Worm (Caenorhabditis elegans) whole organism, L3 larva: Measurements from ENCODE around the gene srab-1.

ENCODE experiments used
- R02D3.7 ChIP-seq: fragments of 150-350 bp; optimal IDR thresholded peaks from 2 replicates; lab custom pipeline; 2014; ENCODE audit warnings: missing biosample characterization, missing genetic modification characterization
- ZK546.5 ChIP-seq: sonication (generic microtip); optimal IDR thresholded peaks from 2 replicates; lab custom pipeline; 2017; ENCODE audit warnings: missing biosample characterization, missing genetic modification characterization
- aly-2 ChIP-seq: fragments of 150-350 bp; optimal IDR thresholded peaks from 2 replicates; lab custom pipeline; 2014; ENCODE audit warnings: missing biosample characterization, missing genetic modification characterization
- ama-1 ChIP-seq: fragments of 150-350 bp; optimal IDR thresholded peaks from 2 replicates; lab custom pipeline; 2018
- ceh-16 ChIP-seq: sonication (generic microtip); optimal IDR thresholded peaks from 2 replicates; lab custom pipeline; 2017; ENCODE audit warnings: missing biosample characterization, missing genetic modification characterization
- ceh-28 ChIP-seq: fragments of 150-350 bp; optimal IDR thresholded peaks from 2 replicates; lab custom pipeline; 2014; ENCODE audit warnings: missing biosample characterization, missing genetic modification reagents, missing genetic modification characterization
- ceh-9 ChIP-seq: sonication (generic microtip); optimal IDR thresholded peaks from 2 replicates; lab custom pipeline; 2018; ENCODE audit warnings: missing biosample characterization, missing genetic modification characterization
- daf-12 ChIP-seq: fragments of 150-350 bp; optimal IDR thresholded peaks from 2 replicates; lab custom pipeline; 2014; ENCODE audit warnings: missing biosample characterization, missing genetic modification reagents, missing genetic modification characterization
- egl-5 ChIP-seq: fragments of 150-350 bp; optimal IDR thresholded peaks from 2 replicates; lab custom pipeline; 2017; ENCODE audit warnings: missing biosample characterization, missing genetic modification reagents, missing genetic modification characterization, inconsistent platforms
- elt-1 ChIP-seq: fragments of 150-350 bp; optimal IDR thresholded peaks from 2 replicates; lab custom pipeline; 2014; ENCODE audit warnings: missing biosample characterization, missing genetic modification characterization
- elt-2 ChIP-seq: sonication (generic microtip); optimal IDR thresholded peaks from 2 replicates; lab custom pipeline; 2016; ENCODE audit warnings: missing genetic modification reagents, mild to moderate bottlenecking, missing genetic modification characterization, missing compliant biosample characterization
- fkh-10 ChIP-seq: sonication (generic microtip); optimal IDR thresholded peaks from 2 replicates; lab custom pipeline; 2017; ENCODE audit warnings: missing biosample characterization, missing genetic modification reagents, missing genetic modification characterization
- fkh-2 ChIP-seq: fragments of 150-350 bp; optimal IDR thresholded peaks from 2 replicates; lab custom pipeline; 2014; ENCODE audit warnings: missing biosample characterization, missing genetic modification reagents, missing genetic modification characterization
- hmg-11 ChIP-seq: sonication (generic microtip); optimal IDR thresholded peaks from 2 replicates; lab custom pipeline; 2016; ENCODE audit warnings: missing genetic modification characterization, missing compliant biosample characterization
- lin-15B ChIP-seq: fragments of 150-350 bp; optimal IDR thresholded peaks from 2 replicates; lab custom pipeline; 2014; ENCODE audit warnings: missing biosample characterization, missing genetic modification characterization
- lin-39 ChIP-seq: fragments of 150-350 bp; optimal IDR thresholded peaks from 2 replicates; lab custom pipeline; 2018; ENCODE audit warnings: missing biosample characterization, missing genetic modification reagents, missing genetic modification characterization
- mdl-1 ChIP-seq: fragments of 150-350 bp; optimal IDR thresholded peaks from 2 replicates; lab custom pipeline; 2014; ENCODE audit warnings: missing biosample characterization, missing genetic modification characterization
- nfya-1 ChIP-seq: sonication (generic microtip); optimal IDR thresholded peaks from 2 replicates; lab custom pipeline; 2017; ENCODE audit warnings: missing genetic modification characterization, mild to moderate bottlenecking, missing compliant biosample characterization, antibody characterized with exemption, moderate library complexity; ENCODE audit not compliant: insufficient read depth
- nhr-25 ChIP-seq: sonication (generic microtip); optimal IDR thresholded peaks from 2 replicates; lab custom pipeline; 2017; ENCODE audit warnings: missing biosample characterization, missing genetic modification characterization
- nhr-67 ChIP-seq: fragments of 150-350 bp; optimal IDR thresholded peaks from 2 replicates; lab custom pipeline; 2014; ENCODE audit warnings: missing biosample characterization, missing genetic modification characterization
- nhr-76 ChIP-seq: fragments of 150-350 bp; sonication (generic microtip); optimal IDR thresholded peaks from 5 replicates; lab custom pipeline; 2014; ENCODE audit warnings: missing biosample characterization, missing genetic modification characterization
- pha-4 ChIP-seq: fragments of 150-350 bp; optimal IDR thresholded peaks from 2 replicates; lab custom pipeline; 2014; ENCODE audit warnings: missing biosample characterization, missing genetic modification reagents, missing genetic modification characterization
- pqm-1 ChIP-seq: fragments of 150-350 bp; optimal IDR thresholded peaks from 2 replicates; lab custom pipeline; 2017; ENCODE audit warnings: missing biosample characterization, missing genetic modification characterization, inconsistent platforms
- sea-2 ChIP-seq: fragments of 150-350 bp; sonication (generic microtip); optimal IDR thresholded peaks from 4 replicates; lab custom pipeline; 2014; ENCODE audit warnings: missing biosample characterization, missing genetic modification reagents, missing genetic modification characterization
- skn-1 ChIP-seq: fragments of 150-350 bp; optimal IDR thresholded peaks from 2 replicates; lab custom pipeline; 2014; ENCODE audit warnings: missing biosample characterization, missing genetic modification characterization
- snpc-4 ChIP-seq: fragments of 150-350 bp; optimal IDR thresholded peaks from 2 replicates; lab custom pipeline; 2014; ENCODE audit warnings: missing biosample characterization, missing genetic modification characterization
- unc-39 ChIP-seq: sonication (generic microtip); optimal IDR thresholded peaks from 4 replicates; lab custom pipeline; 2017; ENCODE audit warnings: missing biosample characterization, missing genetic modification characterization
- unc-62 ChIP-seq: fragments of 150-350 bp; sonication (generic microtip); optimal IDR thresholded peaks from 4 replicates; lab custom pipeline; 2014; ENCODE audit warnings: missing biosample characterization, missing genetic modification reagents, missing genetic modification characterization
- zag-1 ChIP-seq: fragments of 150-350 bp; optimal IDR thresholded peaks from 2 replicates; lab custom pipeline; 2014; ENCODE audit warnings: missing biosample characterization, missing genetic modification characterization

srab-1 gene

ce11 chrV:5104934-5105333 lies 3.0 kb upstream of the srab-1 start, which contains the start of gene srab-2:
TSS of gene srab-2 (minus strand) at chrV:5105034.
- no peak for TF ChIP-seq snpc-4 (tag; lab: Kevin White, UChicago)
- TF ChIP-seq zag-1 (tag; lab: Kevin White, UChicago) = no peak

- no peak for TF ChIP-seq unc-39
- TF ChIP-seq hmg-11 = no peak
- no peak for TF ChIP-seq nhr-67 (tag; lab: Kevin White, UChicago)
Observed at ce11 chrV:5098925-5099324, 3.0 kb downstream of the srab-1 start, which contains the start of gene unc-46. TSS of gene unc-46 (minus strand) at chrV:5099025.

ce11 chrV:5097035-5097434 lies 4.9 kb downstream of the srab-1 start, which contains the start of gene C04F5.2:
TSS of gene C04F5.2 (minus strand) at chrV:5097135.
- TF ChIP-seq nhr-25 (no peak), fkh-2 (tag; lab: Kevin White, UChicago) (no peak), sea-2 (GFP tag; lab: Kevin White, UChicago) (no peak), ceh-16 (tag; lab: Kevin White, UChicago) (no peak), nhr-76 (no peak), ceh-9 (tag; lab: Kevin White, UChicago) (no peak), ZK546.5 (tag; lab: Kevin White, UChicago) (no peak), ceh-28 (tag; lab: Kevin White, UChicago) (no peak), lin-15B (tag; lab: Kevin White, UChicago) (no peak), hmg-11 (no peak), pha-4 (tag; lab: Kevin White, UChicago) (no peak)

- TF ChIP-seq R02D3.7 (tag; lab: Kevin White, UChicago) (no peak), pha-4 (tag; lab: Kevin White, UChicago) (no peak), fkh-10 (GFP tag; lab: Kevin White, UChicago) (peak; percentile 20), elt-1 (tag; lab: Kevin White, UChicago) (peak; percentile 18)
Observed at ce11 chrV:5090386-5090785, 11.5 kb downstream of the srab-1 start.

ce11 chrV:5089497-5090134 lies 12.3 kb downstream of the srab-1 start, which contains the start of gene glb-32:
TSS of gene glb-32 (minus strand) at chrV:5089547.
- no peak for TF ChIP-seq ama-1 (lab: Kevin White, UChicago)
- TF ChIP-seq egl-5 = no peak
- TF ChIP-seq lin-15B (tag; lab: Kevin White, UChicago) = no peak
- no peak for TF ChIP-seq pqm-1
- no peak for TF ChIP-seq aly-2 (tag; lab: Kevin White, UChicago)

ce11 chrV:5088311-5088710 lies 13.6 kb downstream of the srab-1 start:
- TF ChIP-seq sea-2 (GFP tag; lab: Kevin White, UChicago) (no peak), lin-15B (tag; lab: Kevin White, UChicago) (no peak), mdl-1 (no peak), egl-5 (no peak)

- TF ChIP-seq skn-1 (tag; lab: Kevin White, UChicago) = no peak
- TF ChIP-seq ceh-28 (tag; lab: Kevin White, UChicago) = peak; percentile 3
- no peak for TF ChIP-seq unc-62 (GFP tag; lab: Kevin White, UChicago)
- TF ChIP-seq nfya-1 (tag; lab: Kevin White, UChicago) = peak; percentile 22
- no peak for TF ChIP-seq elt-2 (tag; lab: Kevin White, UChicago)
- TF ChIP-seq pha-4 (tag; lab: Kevin White, UChicago) = peak; percentile 28
- TF ChIP-seq lin-39 (tag; lab: Kevin White, UChicago) = peak; percentile 26
- no peak for TF ChIP-seq daf-12 (tag; lab: Kevin White, UChicago)
Observed at ce11 chrV:5086919-5087404, 15.0 kb downstream of the srab-1 start, which contains the start of gene Y58A7A.5. TSS of gene Y58A7A.5 (minus strand) at chrV:5086969.
